Fruit fly (Drosophila melanogaster) whole organism, adult: ENCODE measurements around the gene Klp68D.
A peak's percentile ranks its signal among the peaks of the same experiment; 100 is the strongest.

ENCODE experiments used
- CG11617 ChIP-seq: fragments of 200-800 bp; sonication (Bioruptor generic); optimal IDR thresholded peaks from 2 replicates; lab custom pipeline; 2017; ENCODE audit warnings: mild to moderate bottlenecking, missing biosample characterization, missing genetic modification reagents, missing genetic modification characterization
- CG12768 ChIP-seq: fragments of 200-800 bp; sonication (Bioruptor generic); optimal IDR thresholded peaks from 2 replicates; lab custom pipeline; 2017; ENCODE audit warnings: missing biosample characterization, missing genetic modification characterization, mild to moderate bottlenecking, moderate library complexity, missing genetic modification reagents
- CG14711 ChIP-seq: fragments of 200-800 bp; sonication (Bioruptor generic); optimal IDR thresholded peaks from 2 replicates; lab custom pipeline; 2018; ENCODE audit warnings: missing biosample characterization, mild to moderate bottlenecking, missing genetic modification characterization, moderate library complexity
- CG1620 ChIP-seq: fragments of 200-800 bp; sonication (Bioruptor generic); optimal IDR thresholded peaks from 2 replicates; lab custom pipeline; 2016; ENCODE audit warnings: missing biosample characterization, missing genetic modification characterization
- CG33017 ChIP-seq: fragments of 200-800 bp; sonication (Bioruptor generic); optimal IDR thresholded peaks from 2 replicates; lab custom pipeline; 2018; ENCODE audit warnings: missing biosample characterization, mild to moderate bottlenecking, missing genetic modification characterization, moderate library complexity
- CG5204 ChIP-seq: fragments of 200-800 bp; sonication (Bioruptor generic); optimal IDR thresholded peaks from 2 replicates; lab custom pipeline; 2016; ENCODE audit warnings: missing biosample characterization, missing genetic modification characterization
- CG7045 ChIP-seq: fragments of 200-800 bp; sonication (Bioruptor generic); optimal IDR thresholded peaks from 2 replicates; lab custom pipeline; 2017; ENCODE audit warnings: missing biosample characterization, mild to moderate bottlenecking, missing genetic modification characterization
- CG7101 ChIP-seq: fragments of 200-800 bp; sonication (Bioruptor generic); optimal IDR thresholded peaks from 2 replicates; lab custom pipeline; 2018; ENCODE audit warnings: missing biosample characterization, mild to moderate bottlenecking, missing genetic modification characterization, moderate library complexity
- Clk ChIP-seq: fragments of 200-800 bp; sonication (Bioruptor generic); optimal IDR thresholded peaks from 2 replicates; lab custom pipeline; 2017; ENCODE audit warnings: missing biosample characterization, missing genetic modification characterization
- Crg-1 ChIP-seq: fragments of 200-800 bp; sonication (Bioruptor generic); optimal IDR thresholded peaks from 2 replicates; lab custom pipeline; 2016; ENCODE audit warnings: missing biosample characterization, missing genetic modification characterization
- Hr96 ChIP-seq: fragments of 200-800 bp; sonication (Bioruptor generic); optimal IDR thresholded peaks from 2 replicates; lab custom pipeline; 2016; ENCODE audit warnings: missing biosample characterization, missing genetic modification characterization
- Mnt ChIP-seq: fragments of 200-800 bp; sonication (Bioruptor generic); optimal IDR thresholded peaks from 2 replicates; lab custom pipeline; 2016; ENCODE audit warnings: missing biosample characterization, mild to moderate bottlenecking, missing genetic modification characterization
- bab1 ChIP-seq: fragments of 200-800 bp; sonication (Bioruptor generic); optimal IDR thresholded peaks from 3 replicates; lab custom pipeline; 2019; ENCODE audit warnings: missing biosample characterization, mild to moderate bottlenecking, missing genetic modification characterization, moderate library complexity
- cic ChIP-seq: fragments of 200-800 bp; sonication (Bioruptor generic); optimal IDR thresholded peaks from 2 replicates; lab custom pipeline; 2017; ENCODE audit warnings: missing biosample characterization, mild to moderate bottlenecking, missing genetic modification characterization, moderate library complexity
- cnc ChIP-seq, 2 experiments: fragments of >200 bp; optimal IDR thresholded peaks; 2 replicates each; lab custom pipeline; 2017
- kay ChIP-seq: fragments of 200-800 bp; sonication (Bioruptor generic); peaks from one replicate; lab custom pipeline; 2016; ENCODE audit warnings: missing biosample characterization, missing genetic modification characterization, borderline replicate concordance
- ovo ChIP-seq: fragments of 200-800 bp; sonication (Bioruptor generic); optimal IDR thresholded peaks from 2 replicates; lab custom pipeline; 2016; ENCODE audit warnings: missing biosample characterization, missing genetic modification characterization
- pad ChIP-seq: fragments of 200-800 bp; sonication (Bioruptor generic); optimal IDR thresholded peaks from 3 replicates; lab custom pipeline; 2017; ENCODE audit warnings: missing biosample characterization, missing genetic modification characterization, mild to moderate bottlenecking, moderate library complexity, missing genetic modification reagents
- tj ChIP-seq: fragments of 200-800 bp; sonication (Bioruptor generic); optimal IDR thresholded peaks from 3 replicates; lab custom pipeline; 2017; ENCODE audit warnings: missing biosample characterization, mild to moderate bottlenecking, missing genetic modification characterization, moderate library complexity
- toe ChIP-seq: fragments of 200-800 bp; sonication (Bioruptor generic); optimal IDR thresholded peaks from 2 replicates; lab custom pipeline; 2016; ENCODE audit warnings: missing biosample characterization, missing genetic modification characterization

The Klp68D gene

dm6 chr3L:11822446-11823334 lies 27.3 kb downstream of the Klp68D start, which contains the start of gene RpL10Ab:
TSS of gene RpL10Ab (plus strand) at chr3L:11822851.
- peak; percentile 24 for TF ChIP-seq CG5204 (GFP tag; lab: Kevin White, UChicago)
- no peak for TF ChIP-seq Clk
- no peak for TF ChIP-seq cnc (optimal IDR thresholded peaks at IDR 0.05; lab: Kevin White, UChicago)
- peak; percentile 51 for TF ChIP-seq ovo
- TF ChIP-seq CG1620, result peak; percentile 77
- peak; percentile 26 for TF ChIP-seq tj (GFP tag; lab: Kevin White, UChicago)
- TF ChIP-seq kay (GFP tag; lab: Kevin White, UChicago), result peak; percentile 89
- peak; percentile 38 for TF ChIP-seq CG12768 (GFP tag; lab: Kevin White, UChicago)
- TF ChIP-seq bab1 (GFP tag; lab: Kevin White, UChicago), result peak; percentile 72
- peak; percentile 88 for TF ChIP-seq Mnt (GFP tag; lab: Kevin White, UChicago)
- peak; percentile 73 for TF ChIP-seq CG11617 (GFP tag; lab: Kevin White, UChicago)
- TF ChIP-seq Crg-1 (GFP tag; lab: Kevin White, UChicago), result no peak
- peak; percentile 58 for TF ChIP-seq CG33017 (tag; lab: Kevin White, UChicago)
- TF ChIP-seq cic (GFP tag; lab: Kevin White, UChicago), result no peak
- peak; percentile 49 for TF ChIP-seq pad (GFP tag; lab: Kevin White, UChicago)
- TF ChIP-seq toe (GFP tag; lab: Kevin White, UChicago), result peak; percentile 60
- peak; percentile 72 for TF ChIP-seq CG7101 (tag; lab: Kevin White, UChicago)
- TF ChIP-seq CG14711 (tag; lab: Kevin White, UChicago), result peak; percentile 40
- peak; percentile 50 for TF ChIP-seq Hr96 (GFP tag; lab: Kevin White, UChicago)
- peak; percentile 15 for TF ChIP-seq CG7045 (GFP tag; lab: Kevin White, UChicago)

dm6 chr3L:11825560-11826153 lies 30.2 kb downstream of the Klp68D start, which contains the start of gene CG32095:
TSS of gene CG32095 (minus strand) at chr3L:11825732.
- no peak for TF ChIP-seq CG11617 (GFP tag; lab: Kevin White, UChicago)
- TF ChIP-seq cnc (optimal IDR thresholded peaks at IDR 0.05; lab: Kevin White, UChicago), result no peak
- no peak for TF ChIP-seq Hr96 (GFP tag; lab: Kevin White, UChicago)
- no peak for TF ChIP-seq tj (GFP tag; lab: Kevin White, UChicago)

DNA sequence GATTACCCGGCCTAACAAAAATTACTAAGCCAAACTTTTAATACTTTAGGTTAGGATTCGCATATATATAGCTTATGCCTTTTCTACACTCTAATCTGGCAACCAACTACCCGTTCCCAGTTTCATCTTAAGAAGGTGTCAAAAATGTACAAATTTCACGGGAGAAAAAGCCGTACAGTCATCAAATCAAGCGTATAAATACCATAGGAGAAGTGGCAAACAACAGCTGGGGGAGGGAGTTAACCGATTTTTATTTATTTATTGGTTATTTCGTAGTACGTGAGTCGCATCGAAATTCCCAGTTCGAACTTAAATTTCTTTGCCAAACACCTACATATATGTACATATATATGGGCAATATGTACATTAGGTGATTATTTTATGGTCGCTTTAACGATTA lies 33.3 kb downstream of the Klp68D start, which contains the start of gene CG7264:
TSS of gene CG7264 (plus strand) at position 301 of the 400 bp plus-strand sequence.
- TF ChIP-seq Clk (no peak), cnc (optimal IDR thresholded peaks at IDR 0.05; lab: Kevin White, UChicago) (no peak), pad (GFP tag; lab: Kevin White, UChicago) (no peak), CG1620 (no peak), Mnt (GFP tag; lab: Kevin White, UChicago) (no peak), bab1 (GFP tag; lab: Kevin White, UChicago) (no peak), ovo (no peak), CG7101 (tag; lab: Kevin White, UChicago) (no peak), kay (GFP tag; lab: Kevin White, UChicago) (no peak), CG7045 (GFP tag; lab: Kevin White, UChicago) (no peak), CG5204 (GFP tag; lab: Kevin White, UChicago) (no peak), toe (GFP tag; lab: Kevin White, UChicago) (no peak), CG11617 (GFP tag; lab: Kevin White, UChicago) (no peak), CG14711 (tag; lab: Kevin White, UChicago) (no peak), cic (GFP tag; lab: Kevin White, UChicago) (no peak), CG33017 (tag; lab: Kevin White, UChicago) (no peak), Hr96 (GFP tag; lab: Kevin White, UChicago) (no peak), Crg-1 (GFP tag; lab: Kevin White, UChicago) (no peak), CG12768 (GFP tag; lab: Kevin White, UChicago) (no peak)

DNA sequence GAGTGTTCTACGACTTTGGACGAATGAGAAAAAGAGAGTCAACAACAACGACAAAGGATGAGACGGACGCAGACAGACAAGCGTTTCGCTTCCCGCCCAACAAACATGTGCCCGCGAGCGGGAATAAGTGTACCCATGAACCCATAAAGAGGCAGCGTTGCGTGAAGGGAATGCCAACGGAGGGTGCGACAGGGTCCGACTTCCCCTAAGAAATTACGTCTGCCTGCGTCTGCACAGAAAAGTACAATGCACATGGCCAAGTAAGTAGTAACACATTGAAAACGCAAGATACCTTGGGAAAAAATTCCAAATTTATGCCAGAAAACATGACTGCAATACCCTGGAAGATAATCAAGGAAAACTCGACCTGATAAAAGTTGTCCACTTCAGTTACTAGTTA lies 35.8 kb downstream of the Klp68D start:
- TF ChIP-seq CG1620, result no peak
- TF ChIP-seq CG5204 (GFP tag; lab: Kevin White, UChicago), result no peak
- TF ChIP-seq CG7101 (tag; lab: Kevin White, UChicago), result no peak
- TF ChIP-seq Clk, result no peak
- TF ChIP-seq cnc (optimal IDR thresholded peaks at IDR 0.05; lab: Kevin White, UChicago), result no peak
- TF ChIP-seq CG33017 (tag; lab: Kevin White, UChicago), result no peak
- no peak for TF ChIP-seq CG7045 (GFP tag; lab: Kevin White, UChicago)
- no peak for TF ChIP-seq Hr96 (GFP tag; lab: Kevin White, UChicago)
- no peak for TF ChIP-seq kay (GFP tag; lab: Kevin White, UChicago)
- no peak for TF ChIP-seq Mnt (GFP tag; lab: Kevin White, UChicago)
- TF ChIP-seq toe (GFP tag; lab: Kevin White, UChicago), result no peak
- no peak for TF ChIP-seq pad (GFP tag; lab: Kevin White, UChicago)
